Fruit fly (Drosophila melanogaster) whole organism, embryonic: ENCODE measurements around the gene CG34348.
A peak's percentile ranks its signal among the peaks of the same experiment; 100 is the strongest.

Experiments used
- Atf-2 ChIP-seq: fragments of 200-800 bp; sonication (Bioruptor generic); optimal IDR thresholded peaks from 2 replicates; lab custom pipeline; 2016; ENCODE audit warnings: missing biosample characterization, missing genetic modification characterization
- Bgb ChIP-seq: fragments of 200-800 bp; sonication (Bioruptor generic); IDR thresholded peaks from 2 replicates; pipeline ENCODE4 v1.3.6; 2022; ENCODE audit warnings: missing biosample characterization, missing genetic modification characterization; ENCODE audit not compliant: partially characterized antibody
- BtbVII ChIP-seq: fragments of 200-800 bp; sonication (Bioruptor generic); optimal IDR thresholded peaks from 3 replicates; lab custom pipeline; 2017; ENCODE audit warnings: missing biosample characterization, mild to moderate bottlenecking, missing genetic modification characterization
- C15 ChIP-seq: fragments of 200-800 bp; sonication (Bioruptor generic); IDR thresholded peaks from 3 replicates; pipeline ENCODE4 v1.3.6; 2022; ENCODE audit warnings: missing biosample characterization, missing genetic modification characterization
- CG10431 ChIP-seq: fragments of 200-800 bp; sonication (Bioruptor generic); optimal IDR thresholded peaks from 3 replicates; lab custom pipeline; 2018; ENCODE audit warnings: missing biosample characterization, mild to moderate bottlenecking, missing genetic modification characterization
- CG10462 ChIP-seq: fragments of 200-800 bp; sonication (Bioruptor generic); optimal IDR thresholded peaks from 2 replicates; lab custom pipeline; 2016; ENCODE audit warnings: missing biosample characterization, missing genetic modification characterization
- CG10959 ChIP-seq: fragments of 200-800 bp; sonication (Bioruptor generic); IDR thresholded peaks from 2 replicates; pipeline ENCODE4 v1.3.6; 2022; ENCODE audit warnings: missing biosample characterization, missing genetic modification characterization
- CG12236 ChIP-seq: fragments of 200-800 bp; sonication (Bioruptor generic); optimal IDR thresholded peaks from 2 replicates; lab custom pipeline; 2016; ENCODE audit warnings: missing biosample characterization, missing genetic modification characterization
- CG13624 ChIP-seq: fragments of 200-800 bp; sonication (Bioruptor generic); optimal IDR thresholded peaks from 2 replicates; lab custom pipeline; 2016; ENCODE audit warnings: missing biosample characterization, missing genetic modification characterization
- CG14667 ChIP-seq: fragments of 200-800 bp; sonication (Bioruptor generic); IDR thresholded peaks from 2 replicates; pipeline ENCODE4 v1.3.6; 2022; ENCODE audit warnings: missing biosample characterization, missing genetic modification characterization
- CG2875 ChIP-seq: fragments of 200-800 bp; sonication (Bioruptor generic); optimal IDR thresholded peaks from 2 replicates; lab custom pipeline; 2017; ENCODE audit warnings: missing biosample characterization, mild to moderate bottlenecking, missing genetic modification characterization, missing genetic modification reagents
- CG4707 ChIP-seq: fragments of 200-800 bp; sonication (Bioruptor generic); optimal IDR thresholded peaks from 2 replicates; lab custom pipeline; 2018; ENCODE audit warnings: missing biosample characterization, mild to moderate bottlenecking, missing genetic modification characterization, moderate library complexity
- CG6683 ChIP-seq: fragments of 200-800 bp; sonication (Bioruptor generic); optimal IDR thresholded peaks from 2 replicates; lab custom pipeline; 2017; ENCODE audit warnings: missing biosample characterization, mild to moderate bottlenecking, missing genetic modification characterization, missing genetic modification reagents
- CG6765 ChIP-seq: fragments of 200-800 bp; sonication (Bioruptor generic); optimal IDR thresholded peaks from 3 replicates; lab custom pipeline; 2017; ENCODE audit warnings: missing biosample characterization, mild to moderate bottlenecking, missing genetic modification characterization
- CG7556 ChIP-seq: fragments of 200-800 bp; sonication (Bioruptor generic); optimal IDR thresholded peaks from 2 replicates; lab custom pipeline; 2017; ENCODE audit warnings: missing biosample characterization, mild to moderate bottlenecking, missing genetic modification characterization
- CG7928 ChIP-seq: fragments of 200-800 bp; sonication (Bioruptor generic); optimal IDR thresholded peaks from 2 replicates; lab custom pipeline; 2017; ENCODE audit warnings: missing biosample characterization, mild to moderate bottlenecking, missing genetic modification characterization
- CG8478 ChIP-seq: fragments of >200 bp; optimal IDR thresholded peaks from 2 replicates; lab custom pipeline; 2018
- CG9876 ChIP-seq: fragments of 200-800 bp; sonication (Bioruptor generic); optimal IDR thresholded peaks from 2 replicates; lab custom pipeline; 2016; ENCODE audit warnings: missing biosample characterization, missing genetic modification characterization
- CHES-1-like ChIP-seq: fragments of 200-800 bp; sonication (Bioruptor generic); optimal IDR thresholded peaks from 2 replicates; lab custom pipeline; 2016; ENCODE audit warnings: missing biosample characterization, missing genetic modification characterization
- Doc3 ChIP-seq: fragments of 200-800 bp; sonication (Bioruptor generic); IDR thresholded peaks from 3 replicates; pipeline ENCODE4 v1.3.6; 2022; ENCODE audit warnings: missing biosample characterization, missing genetic modification characterization; ENCODE audit not compliant: partially characterized antibody
- H2.0 ChIP-seq: fragments of 200-800 bp; sonication (Bioruptor generic); IDR thresholded peaks from 2 replicates; pipeline ENCODE4 v1.3.6; 2022; ENCODE audit warnings: missing biosample characterization, missing genetic modification characterization
- HmgZ ChIP-seq: fragments of 200-800 bp; sonication (Bioruptor generic); optimal IDR thresholded peaks from 2 replicates; lab custom pipeline; 2018; ENCODE audit warnings: missing biosample characterization, mild to moderate bottlenecking, missing genetic modification characterization
- Lpt ChIP-seq: fragments of >200 bp; optimal IDR thresholded peaks from 2 replicates; lab custom pipeline; 2018; ENCODE audit warnings: missing biosample characterization, missing genetic modification characterization
- MTF-1 ChIP-seq: fragments of 200-800 bp; sonication (Bioruptor generic); optimal IDR thresholded peaks from 2 replicates; lab custom pipeline; 2018; ENCODE audit warnings: missing biosample characterization, mild to moderate bottlenecking, missing genetic modification characterization, borderline replicate concordance
- Nf-YC ChIP-seq: fragments of 200-800 bp; optimal IDR thresholded peaks from 3 replicates; lab custom pipeline; 2019; ENCODE audit warnings: missing biosample characterization, mild to moderate bottlenecking, missing genetic modification characterization, moderate library complexity
- Rx ChIP-seq: fragments of 200-800 bp; sonication (Bioruptor generic); IDR thresholded peaks from 2 replicates; pipeline ENCODE4 v1.3.6; 2022; ENCODE audit warnings: missing biosample characterization, missing genetic modification characterization
- Sin3A ChIP-seq: fragments of >200 bp; optimal IDR thresholded peaks from 2 replicates; lab custom pipeline; 2018
- Sry-δ ChIP-seq: fragments of 200-800 bp; sonication (Bioruptor generic); optimal IDR thresholded peaks from 2 replicates; lab custom pipeline; 2016; ENCODE audit warnings: missing biosample characterization, missing genetic modification characterization
- Tbp ChIP-seq: fragments of >200 bp; optimal IDR thresholded peaks from 2 replicates; lab custom pipeline; 2018; ENCODE audit warnings: missing biosample characterization, missing genetic modification characterization
- aop ChIP-seq: fragments of 200-800 bp; sonication (Bioruptor generic); IDR thresholded peaks from 2 replicates; pipeline ENCODE4 v1.3.6; 2022; ENCODE audit warnings: missing biosample characterization, missing genetic modification characterization
- cato ChIP-seq: fragments of 200-800 bp; sonication (Bioruptor generic); optimal IDR thresholded peaks from 2 replicates; lab custom pipeline; 2016; ENCODE audit warnings: missing biosample characterization, missing genetic modification characterization, borderline replicate concordance
- chif ChIP-seq, 2 experiments: fragments of 200-800 bp; sonication (Bioruptor generic); optimal IDR thresholded peaks; 3 replicates each; lab custom pipeline; 2016; ENCODE audit warnings: missing biosample characterization in 2 of 2, missing genetic modification characterization in 2 of 2
- chinmo ChIP-seq: fragments of 200-800 bp; sonication (Bioruptor generic); IDR thresholded peaks from 4 replicates; pipeline ENCODE4 v1.3.6; 2022; ENCODE audit warnings: missing biosample characterization, missing genetic modification characterization; ENCODE audit not compliant: partially characterized antibody
- cwo ChIP-seq: fragments of 200-800 bp; sonication (Bioruptor generic); optimal IDR thresholded peaks from 3 replicates; lab custom pipeline; 2017; ENCODE audit warnings: missing biosample characterization, missing genetic modification characterization, mild to moderate bottlenecking, moderate library complexity, missing genetic modification reagents
- fd3F ChIP-seq: fragments of 200-800 bp; sonication (Bioruptor generic); optimal IDR thresholded peaks from 2 replicates; lab custom pipeline; 2018; ENCODE audit warnings: missing biosample characterization, mild to moderate bottlenecking, missing genetic modification characterization, moderate library complexity
- grn ChIP-seq: fragments of 200-800 bp; sonication (Bioruptor generic); optimal IDR thresholded peaks from 3 replicates; lab custom pipeline; 2017; ENCODE audit warnings: missing biosample characterization, missing genetic modification characterization
- h ChIP-seq: fragments of >200 bp; optimal IDR thresholded peaks from 2 replicates; lab custom pipeline; 2017
- ham ChIP-seq: fragments of 200-800 bp; sonication (Bioruptor generic); IDR thresholded peaks from 2 replicates; pipeline ENCODE4 v1.3.6; 2022; ENCODE audit warnings: missing biosample characterization, missing genetic modification characterization
- hb ChIP-seq: fragments of 200-800 bp; sonication (Bioruptor generic); IDR thresholded peaks from 3 replicates; pipeline ENCODE4 v1.3.6; 2022; ENCODE audit warnings: missing biosample characterization, missing genetic modification characterization; ENCODE audit not compliant: partially characterized antibody
- jigr1 ChIP-seq: fragments of 200-800 bp; sonication (Bioruptor generic); IDR thresholded peaks from 3 replicates; pipeline ENCODE4 v1.3.6; 2022; ENCODE audit warnings: missing biosample characterization, missing genetic modification characterization
- knrl ChIP-seq: fragments of 200-800 bp; sonication (Bioruptor generic); IDR thresholded peaks from 3 replicates; pipeline ENCODE4 v1.3.6; 2022; ENCODE audit warnings: missing biosample characterization, missing genetic modification characterization; ENCODE audit not compliant: partially characterized antibody
- nau ChIP-seq: fragments of 200-800 bp; sonication (Bioruptor generic); optimal IDR thresholded peaks from 3 replicates; lab custom pipeline; 2017; ENCODE audit warnings: missing biosample characterization, mild to moderate bottlenecking, missing genetic modification characterization, missing genetic modification reagents
- nerfin-1 ChIP-seq: fragments of 200-800 bp; sonication (Bioruptor generic); optimal IDR thresholded peaks from 3 replicates; lab custom pipeline; 2019; ENCODE audit warnings: missing biosample characterization, mild to moderate bottlenecking, missing genetic modification characterization, moderate library complexity
- nom ChIP-seq: fragments of 200-800 bp; sonication (Bioruptor generic); optimal IDR thresholded peaks from 2 replicates; lab custom pipeline; 2017; ENCODE audit warnings: missing biosample characterization, missing genetic modification characterization, mild to moderate bottlenecking, moderate library complexity, missing genetic modification reagents
- repo ChIP-seq: fragments of 200-800 bp; sonication (Bioruptor generic); optimal IDR thresholded peaks from 2 replicates; lab custom pipeline; 2016; ENCODE audit warnings: missing biosample characterization, missing genetic modification characterization
- rib ChIP-seq: fragments of 200-800 bp; sonication (Bioruptor generic); IDR thresholded peaks from 2 replicates; pipeline ENCODE4 v1.3.6; 2022; ENCODE audit warnings: missing biosample characterization, missing genetic modification characterization
- salm ChIP-seq: fragments of 200-800 bp; sonication (Bioruptor generic); optimal IDR thresholded peaks from 2 replicates; lab custom pipeline; 2018; ENCODE audit warnings: missing biosample characterization, mild to moderate bottlenecking, missing genetic modification characterization
- sens-2 ChIP-seq: fragments of 200-800 bp; sonication (Bioruptor generic); IDR thresholded peaks from 2 replicates; pipeline ENCODE4 v1.3.6; 2022; ENCODE audit warnings: missing biosample characterization, missing genetic modification characterization
- sqz ChIP-seq: fragments of 200-800 bp; sonication (Bioruptor generic); optimal IDR thresholded peaks from 3 replicates; lab custom pipeline; 2018; ENCODE audit warnings: missing biosample characterization, mild to moderate bottlenecking, missing genetic modification characterization
- trh ChIP-seq: fragments of 200-800 bp; sonication (Bioruptor generic); optimal IDR thresholded peaks from 2 replicates; lab custom pipeline; 2016; ENCODE audit warnings: missing biosample characterization, missing genetic modification characterization
- usp ChIP-seq: fragments of >200 bp; optimal IDR thresholded peaks from 2 replicates; lab custom pipeline; 2017; ENCODE audit warnings: missing biosample characterization, missing genetic modification characterization
- vvl ChIP-seq: fragments of 200-800 bp; sonication (Bioruptor generic); IDR thresholded peaks from 2 replicates; pipeline ENCODE4 v1.3.6; 2022; ENCODE audit warnings: missing biosample characterization, missing genetic modification characterization

CG34348 gene

dm6 chrX:11351351-11351750, 11.7 kb downstream of the CG34348 start (continued):
- TF ChIP-seq vvl (GFP tag; lab: Robert Waterston, UW) (peak; percentile 97), ham (GFP tag; lab: Robert Waterston, UW) (0 out of 2 replicates have a peak, but pooled peaks have one; percentile 59), cato (GFP tag; lab: Kevin White, UChicago) (peak; percentile 82), nerfin-1 (tag; lab: Kevin White, UChicago) (peak; percentile 79), CG13624 (GFP tag; lab: Kevin White, UChicago) (peak; percentile 92), CG6765 (peak; percentile 78), CG7928 (GFP tag; lab: Kevin White, UChicago) (peak; percentile 58), MTF-1 (GFP tag; lab: Kevin White, UChicago) (peak; percentile 87), Doc3 (GFP tag; lab: Robert Waterston, UW) (no peak), salm (tag; lab: Kevin White, UChicago) (peak; percentile 86), trh (GFP tag; lab: Kevin White, UChicago) (peak; percentile 80), jigr1 (GFP tag; lab: Robert Waterston, UW) (peak; percentile 90), Atf-2 (GFP tag; lab: Kevin White, UChicago) (peak; percentile 88), chinmo (GFP tag; lab: Robert Waterston, UW) (no peak), C15 (peak; percentile 80; the same call in 2 of the 3 replicates), usp (GFP tag; lab: Kevin White, UChicago) (no peak), CG12236 (GFP tag; lab: Kevin White, UChicago) (peak; percentile 76), Tbp (no peak), CG8478 (lab: Kevin White, UChicago) (no peak), HmgZ (tag; lab: Kevin White, UChicago) (peak; percentile 93), rib (GFP tag; lab: Robert Waterston, UW) (peak; percentile 83), CG10431 (peak; percentile 50), nom (peak; percentile 86), h (lab: Kevin White, UChicago) (no peak), Sin3A (lab: Kevin White, UChicago) (no peak), hb (GFP tag; lab: Robert Waterston, UW) (no peak), CG6683 (peak; percentile 76), fd3F (GFP tag; lab: Kevin White, UChicago) (peak; percentile 86), knrl (no peak), aop (GFP tag; lab: Robert Waterston, UW) (peak; percentile 86), nau (GFP tag; lab: Kevin White, UChicago) (peak; percentile 87), Bgb (GFP tag; lab: Robert Waterston, UW) (no peak), Lpt (GFP tag; lab: Kevin White, UChicago) (no peak), CG10959 (GFP tag; lab: Robert Waterston, UW) (peak; percentile 88), grn (peak; percentile 34), repo (GFP tag; lab: Kevin White, UChicago) (peak; percentile 89), BtbVII (GFP tag; lab: Kevin White, UChicago) (peak; percentile 87), cwo (GFP tag; lab: Kevin White, UChicago) (peak; percentile 87), CG10462 (GFP tag; lab: Kevin White, UChicago) (peak; percentile 88), H2.0 (GFP tag; lab: Robert Waterston, UW) (peak; percentile 95), Nf-YC (peak; percentile 76), Rx (GFP tag; lab: Robert Waterston, UW) (peak; percentile 94), sens-2 (GFP tag; lab: Robert Waterston, UW) (peak; percentile 93), CG14667 (GFP tag; lab: Robert Waterston, UW) (peak; percentile 92), CG9876 (GFP tag; lab: Kevin White, UChicago) (peak; percentile 93), sqz (peak; percentile 54), CG2875 (peak; percentile 90), chif (GFP tag; optimal IDR thresholded peaks at IDR 0.05; lab: Kevin White, UChicago) (peak; percentile 87 to 93), Sry-δ (GFP tag; lab: Kevin White, UChicago) (peak; percentile 41), CHES-1-like (peak; percentile 90), CG7556 (GFP tag; lab: Kevin White, UChicago) (peak; percentile 87), CG4707 (GFP tag; lab: Kevin White, UChicago) (peak; percentile 86)
